Worm (Caenorhabditis elegans): ENCODE measurements around the gene ZK285.2.

DNA sequence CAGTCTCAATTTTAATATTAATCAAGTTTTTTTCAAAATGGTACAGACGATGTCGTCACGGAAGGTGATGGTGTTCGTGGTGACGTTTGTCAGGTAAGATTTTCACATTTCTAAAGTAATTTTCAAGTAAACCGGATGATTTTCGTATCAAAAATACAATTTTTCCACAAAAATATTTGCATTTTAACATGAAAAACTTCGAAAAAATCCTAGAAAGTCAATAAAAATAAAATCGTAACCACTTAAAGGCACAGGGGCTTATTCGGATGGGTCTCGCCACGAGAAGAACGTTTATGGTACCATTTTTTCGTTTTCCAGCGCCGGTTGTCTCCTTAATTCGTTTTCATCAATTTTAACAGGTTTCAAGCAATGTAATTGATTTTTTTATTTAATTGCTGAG lies 22.4 kb upstream of the ZK285.2 start, which contains the start of gene T10C6.6:
- TF ChIP-seq flt-1 (GFP tag; IDR thresholded peaks at IDR 0.05) (no peak), ref-1 (GFP tag; conservative IDR thresholded peaks at IDR 0.05) (no peak), klf-2 (GFP tag; conservative IDR thresholded peaks at IDR 0.05) (no peak), ztf-23 (GFP tag; IDR thresholded peaks at IDR 0.05) (no peak), ztf-29 (GFP tag; IDR thresholded peaks at IDR 0.05) (no peak), T22C8.4 (GFP tag; IDR thresholded peaks at IDR 0.05) (no peak), tab-1 (GFP tag; IDR thresholded peaks at IDR 0.05) (no peak), med-1 (GFP tag; optimal IDR thresholded peaks at IDR 0.05; ENCODE audit: insufficient read depth) (no peak), cog-1 (tag; optimal IDR thresholded peaks at IDR 0.05) (no peak)

Measured in whole organism, midembryonic.